Fruit fly (Drosophila melanogaster): ENCODE data around the gene CG34279.

The CG34279 gene

dm6 chr3R:17400675-17401118 is 2.4 kb downstream of the CG34279 start (continued):
- TF ChIP-seq CG16779 (tag; optimal IDR thresholded peaks at IDR 0.05) (peak; percentile 17), CG8632 (GFP tag; optimal IDR thresholded peaks at IDR 0.05) (peak; percentile 29), fkh (GFP tag; optimal IDR thresholded peaks at IDR 0.05) (no peak), cyc (GFP tag; optimal IDR thresholded peaks at IDR 0.05) (peak; percentile 75), achi (GFP tag; optimal IDR thresholded peaks at IDR 0.05) (peak; percentile 52), CG34406 (GFP tag; optimal IDR thresholded peaks at IDR 0.05) (peak; percentile 36), CG6163 (GFP tag; IDR thresholded peaks at IDR 0.05) (peak; percentile 75), CG31627 (GFP tag; optimal IDR thresholded peaks at IDR 0.05) (peak; percentile 49), dac (GFP tag; optimal IDR thresholded peaks at IDR 0.05) (peak; percentile 34), Eip93F (GFP tag; optimal IDR thresholded peaks at IDR 0.05) (no peak), dsx (GFP tag; optimal IDR thresholded peaks at IDR 0.05; ENCODE audit: poor library complexity, severe bottlenecking) (peak; percentile 69), Blimp-1 (GFP tag; optimal IDR thresholded peaks at IDR 0.05) (peak; percentile 31)

- TF ChIP-seq lz (GFP tag; optimal IDR thresholded peaks at IDR 0.05) (no peak), fkh (GFP tag; optimal IDR thresholded peaks at IDR 0.05) (peak; percentile 19), CG7368 (GFP tag; optimal IDR thresholded peaks at IDR 0.05) (no peak), cyc (GFP tag; optimal IDR thresholded peaks at IDR 0.05) (no peak)
Measured at dm6 chr3R:17400102-17400501, 3.0 kb downstream of the CG34279 start.

dm6 chr3R:17394318-17395188 is 8.5 kb downstream of the CG34279 start, which contains the start of gene CREG:
TSS of gene CREG (minus strand) at chr3R:17394640.
- TF ChIP-seq CG10631 (GFP tag; optimal IDR thresholded peaks at IDR 0.05), result peak; percentile 10
- peak; percentile 10 for TF ChIP-seq vri (GFP tag; optimal IDR thresholded peaks at IDR 0.05)
- TF ChIP-seq svp (GFP tag), result peak; percentile 96
- TF ChIP-seq salr (GFP tag; optimal IDR thresholded peaks at IDR 0.05), result peak in 1 of 2 experiments; percentile 73
- TF ChIP-seq CG11762 (GFP tag; optimal IDR thresholded peaks at IDR 0.05; ENCODE audit: insufficient read depth), result no peak
- TF ChIP-seq CG31627 (GFP tag; optimal IDR thresholded peaks at IDR 0.05), result peak; percentile 38
- TF ChIP-seq fkh (GFP tag; optimal IDR thresholded peaks at IDR 0.05), result peak; percentile 20
- TF ChIP-seq dsx (GFP tag; optimal IDR thresholded peaks at IDR 0.05; ENCODE audit: poor library complexity, severe bottlenecking), result no peak
- TF ChIP-seq Hr38 (GFP tag; optimal IDR thresholded peaks at IDR 0.05), result no peak
- TF ChIP-seq CG16779 (tag; optimal IDR thresholded peaks at IDR 0.05), result no peak
- TF ChIP-seq Sox15 (GFP tag; optimal IDR thresholded peaks at IDR 0.05), result no peak
- peak; percentile 88 for TF ChIP-seq Eip78C (GFP tag)
- no peak for TF ChIP-seq CG1621 (tag; optimal IDR thresholded peaks at IDR 0.05)
- TF ChIP-seq CG7368 (GFP tag; optimal IDR thresholded peaks at IDR 0.05), result peak; percentile 12
- TF ChIP-seq achi (GFP tag; optimal IDR thresholded peaks at IDR 0.05), result peak; percentile 36
- peak; percentile 44 for TF ChIP-seq CG6808 (GFP tag; optimal IDR thresholded peaks at IDR 0.05)
- TF ChIP-seq Eip93F (GFP tag; optimal IDR thresholded peaks at IDR 0.05), result peak; percentile 48
- TF ChIP-seq Sox14 (GFP tag; optimal IDR thresholded peaks at IDR 0.05), result peak; percentile 59
- TF ChIP-seq CG6276 (GFP tag; optimal IDR thresholded peaks at IDR 0.05), result peak; percentile 22
- peak; percentile 53 for TF ChIP-seq CG3919 (GFP tag; optimal IDR thresholded peaks at IDR 0.05)
- no peak for TF ChIP-seq CG15336 (GFP tag; IDR thresholded peaks at IDR 0.05)
- TF ChIP-seq Met (GFP tag; optimal IDR thresholded peaks at IDR 0.05), result peak; percentile 71
- peak; percentile 12 for TF ChIP-seq CG6854 (GFP tag; optimal IDR thresholded peaks at IDR 0.05)
- TF ChIP-seq esn (GFP tag; optimal IDR thresholded peaks at IDR 0.05), result peak; percentile 72
- peak; percentile 35 for TF ChIP-seq CG6792 (GFP tag; optimal IDR thresholded peaks at IDR 0.05)
- TF ChIP-seq Eip75B (GFP tag; optimal IDR thresholded peaks at IDR 0.05), result peak; percentile 51
- peak; percentile 57 for TF ChIP-seq OdsH (GFP tag; optimal IDR thresholded peaks at IDR 0.05)
- no peak for TF ChIP-seq eg (GFP tag; IDR thresholded peaks at IDR 0.05)
- TF ChIP-seq Lpt (GFP tag; optimal IDR thresholded peaks at IDR 0.05), result no peak
- peak; percentile 44 for TF ChIP-seq net (GFP tag; optimal IDR thresholded peaks at IDR 0.05)
- peak; percentile 33; the same call in 1 of the 3 replicates for TF ChIP-seq CG6163 (GFP tag; IDR thresholded peaks at IDR 0.05)
- TF ChIP-seq Blimp-1 (GFP tag; optimal IDR thresholded peaks at IDR 0.05), result peak; percentile 11
- peak; percentile 34 for TF ChIP-seq cyc (GFP tag; optimal IDR thresholded peaks at IDR 0.05)
- TF ChIP-seq CG8632 (GFP tag; optimal IDR thresholded peaks at IDR 0.05), result peak; percentile 38
- no peak for TF ChIP-seq Ets96B (tag; optimal IDR thresholded peaks at IDR 0.05)
- peak; percentile 30 for TF ChIP-seq Ets21C (GFP tag; optimal IDR thresholded peaks at IDR 0.05)
- 0 out of 3 replicates have a peak, but pooled peaks have one; percentile 15 for TF ChIP-seq CG8119 (GFP tag; IDR thresholded peaks at IDR 0.05)
- TF ChIP-seq ss (GFP tag; optimal IDR thresholded peaks at IDR 0.05), result peak; percentile 5 to 24
- peak; percentile 2 for TF ChIP-seq spab (GFP tag; optimal IDR thresholded peaks at IDR 0.05)
- TF ChIP-seq Sox102F (GFP tag; optimal IDR thresholded peaks at IDR 0.05), result peak; percentile 57
